Worm (Caenorhabditis elegans) whole organism, early embryonic: ENCODE measurements around the gene dpy-22.

Experiments
- B0310.2 ChIP-seq: sonication (generic microtip); optimal IDR thresholded peaks from 2 replicates; lab custom pipeline; 2016; ENCODE audit warnings: mild to moderate bottlenecking, missing genetic modification characterization, missing compliant biosample characterization
- aly-1 ChIP-seq: sonication (generic microtip); optimal IDR thresholded peaks from 2 replicates; lab custom pipeline; 2016; ENCODE audit warnings: missing genetic modification characterization, missing compliant biosample characterization
- ama-1 ChIP-seq: fragments of 150-350 bp; optimal IDR thresholded peaks from 2 replicates; lab custom pipeline; 2014
- flt-1 ChIP-seq: fragments of 200-800 bp; sonication (Bioruptor generic); IDR thresholded peaks from 2 replicates; pipeline ENCODE4 v1.3.6; 2022; ENCODE audit warnings: missing genetic modification characterization, missing compliant biosample characterization
- hmg-4 ChIP-seq: fragments of 200-800 bp; sonication (Bioruptor generic); optimal IDR thresholded peaks from 2 replicates; lab custom pipeline; 2018; ENCODE audit warnings: mild to moderate bottlenecking, missing genetic modification characterization, missing compliant biosample characterization
- hnd-1 ChIP-seq: sonication (generic microtip); optimal IDR thresholded peaks from 2 replicates; lab custom pipeline; 2016; ENCODE audit warnings: missing genetic modification characterization, missing compliant biosample characterization
- pes-1 ChIP-seq: fragments of 200-800 bp; sonication (Bioruptor generic); IDR thresholded peaks from 2 replicates; pipeline ENCODE4 v1.3.6; 2022; ENCODE audit warnings: missing genetic modification reagents, missing genetic modification characterization, missing compliant biosample characterization
- scrt-1 ChIP-seq: fragments of 200-800 bp; sonication (Bioruptor generic); IDR thresholded peaks from 2 replicates; pipeline ENCODE4 v1.3.6; 2022; ENCODE audit warnings: missing genetic modification characterization, missing compliant biosample characterization
- tbx-11 ChIP-seq: fragments of 200-800 bp; sonication (Bioruptor generic); IDR thresholded peaks from 2 replicates; pipeline ENCODE4 v1.3.6; 2022; ENCODE audit warnings: missing genetic modification characterization, missing compliant biosample characterization
- tra-4 ChIP-seq: sonication (generic microtip); optimal IDR thresholded peaks from 2 replicates; lab custom pipeline; 2017; ENCODE audit warnings: missing genetic modification characterization, missing compliant biosample characterization

DNA sequence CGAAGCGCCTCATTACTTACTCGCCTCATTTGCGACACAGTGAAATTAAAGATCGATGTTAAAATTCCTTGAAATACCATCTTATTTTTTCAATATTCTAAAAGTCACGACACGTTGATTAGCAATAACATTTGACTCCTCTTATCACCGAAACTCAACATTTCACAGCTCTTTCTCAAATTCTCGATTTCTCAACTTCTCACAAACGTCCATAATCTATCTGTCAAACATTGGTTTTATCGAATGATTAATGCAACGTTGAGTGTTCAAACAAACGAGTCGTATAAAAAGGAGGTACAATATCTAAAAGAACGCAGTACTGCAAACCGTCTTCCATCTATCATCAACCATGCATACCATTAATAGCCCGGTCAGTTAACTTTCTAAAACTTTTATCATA is 28.2 kb upstream of the dpy-22 start, which contains the start of gene lec-8:
- TF ChIP-seq B0310.2 (tag; lab: Kevin White, UChicago) (no peak), aly-1 (tag; lab: Kevin White, UChicago) (no peak), ama-1 (lab: Kevin White, UChicago) (no peak), hmg-4 (GFP tag; lab: Kevin White, UChicago) (no peak), tbx-11 (GFP tag; lab: Robert Waterston, UW) (no peak), flt-1 (GFP tag; lab: Robert Waterston, UW) (no peak), tra-4 (tag; lab: Kevin White, UChicago) (no peak), hnd-1 (tag; lab: Kevin White, UChicago) (no peak), scrt-1 (GFP tag; lab: Robert Waterston, UW) (no peak), pes-1 (no peak)
